Fruit fly (Drosophila melanogaster) whole organism, embryonic: ENCODE results near the gene CG31816.

Source experiments
- Atf3 ChIP-seq: fragments of 200-800 bp; sonication (Bioruptor generic); optimal IDR thresholded peaks from 3 replicates; lab custom pipeline; 2016; ENCODE audit warnings: missing biosample characterization, missing genetic modification characterization
- CG13287 ChIP-seq: fragments of 200-800 bp; sonication (Bioruptor generic); IDR thresholded peaks from 2 replicates; pipeline ENCODE4 v1.3.6; 2022; ENCODE audit warnings: missing biosample characterization, missing genetic modification characterization; ENCODE audit not compliant: partially characterized antibody
- CG13296 ChIP-seq: fragments of 200-800 bp; sonication (Bioruptor generic); optimal IDR thresholded peaks from 3 replicates; lab custom pipeline; 2018; ENCODE audit warnings: missing biosample characterization, mild to moderate bottlenecking, missing genetic modification characterization
- CG15514 ChIP-seq: fragments of 200-800 bp; sonication (Bioruptor generic); optimal IDR thresholded peaks from 3 replicates; lab custom pipeline; 2017; ENCODE audit warnings: missing biosample characterization, missing genetic modification characterization, mild to moderate bottlenecking, moderate library complexity, missing genetic modification reagents
- CG15601 ChIP-seq: fragments of 200-800 bp; sonication (Bioruptor generic); optimal IDR thresholded peaks from 3 replicates; lab custom pipeline; 2019; ENCODE audit warnings: missing biosample characterization, mild to moderate bottlenecking, missing genetic modification characterization, moderate library complexity
- CG17912 ChIP-seq: fragments of 200-800 bp; sonication (Bioruptor generic); optimal IDR thresholded peaks from 2 replicates; lab custom pipeline; 2018; ENCODE audit warnings: missing biosample characterization, mild to moderate bottlenecking, missing genetic modification characterization
- CG1792 ChIP-seq: fragments of 200-800 bp; sonication (Bioruptor generic); optimal IDR thresholded peaks from 2 replicates; lab custom pipeline; 2016; ENCODE audit warnings: missing biosample characterization, missing genetic modification characterization
- CG31365 ChIP-seq: fragments of 200-800 bp; sonication (Bioruptor generic); optimal IDR thresholded peaks from 2 replicates; lab custom pipeline; 2018; ENCODE audit warnings: missing biosample characterization, mild to moderate bottlenecking, missing genetic modification characterization
- CG3847 ChIP-seq: fragments of 200-800 bp; sonication (Bioruptor generic); IDR thresholded peaks from 2 replicates; pipeline ENCODE4 v1.3.6; 2022; ENCODE audit warnings: missing biosample characterization, missing genetic modification characterization
- CG5245 ChIP-seq: fragments of 200-800 bp; sonication (Bioruptor generic); optimal IDR thresholded peaks from 3 replicates; lab custom pipeline; 2016; ENCODE audit warnings: missing biosample characterization, missing genetic modification characterization
- CG6175 ChIP-seq: fragments of 200-800 bp; sonication (Bioruptor generic); IDR thresholded peaks from 3 replicates; pipeline ENCODE4 v1.3.6; 2022; ENCODE audit warnings: missing biosample characterization, missing genetic modification characterization
- CG6791 ChIP-seq: fragments of 200-800 bp; sonication (Bioruptor generic); IDR thresholded peaks from 3 replicates; pipeline ENCODE4 v1.3.6; 2022; ENCODE audit warnings: missing biosample characterization, missing genetic modification characterization; ENCODE audit not compliant: partially characterized antibody
- CG7372 ChIP-seq: fragments of 200-800 bp; sonication (Bioruptor generic); IDR thresholded peaks from 2 replicates; pipeline ENCODE4 v1.3.6; 2022; ENCODE audit warnings: missing biosample characterization, missing genetic modification characterization
- CG7928 ChIP-seq: fragments of 200-800 bp; sonication (Bioruptor generic); optimal IDR thresholded peaks from 2 replicates; lab custom pipeline; 2017; ENCODE audit warnings: missing biosample characterization, mild to moderate bottlenecking, missing genetic modification characterization
- CG7963 ChIP-seq: fragments of 200-800 bp; sonication (Bioruptor generic); IDR thresholded peaks from 3 replicates; pipeline ENCODE4 v1.3.6; 2022; ENCODE audit warnings: missing biosample characterization, missing genetic modification characterization; ENCODE audit not compliant: partially characterized antibody
- CG8924 ChIP-seq: fragments of 200-800 bp; optimal IDR thresholded peaks from 3 replicates; lab custom pipeline; 2019; ENCODE audit warnings: missing biosample characterization, mild to moderate bottlenecking, missing genetic modification characterization, moderate library complexity
- CrebB ChIP-seq: fragments of 200-800 bp; sonication (Bioruptor generic); optimal IDR thresholded peaks from 3 replicates; lab custom pipeline; 2018; ENCODE audit warnings: missing biosample characterization, mild to moderate bottlenecking, missing genetic modification characterization
- Doc3 ChIP-seq: fragments of 200-800 bp; sonication (Bioruptor generic); IDR thresholded peaks from 3 replicates; pipeline ENCODE4 v1.3.6; 2022; ENCODE audit warnings: missing biosample characterization, missing genetic modification characterization; ENCODE audit not compliant: partially characterized antibody
- Eip74EF ChIP-seq, 2 experiments: fragments of 200-800 bp in 1 of 2; fragments of >200 bp in 1 of 2; sonication (Bioruptor generic) in 1 of 2; optimal IDR thresholded peaks; 2 replicates each; lab custom pipeline; 2017 to 2019; ENCODE audit warnings: missing biosample characterization in 2 of 2, missing genetic modification characterization in 2 of 2, mild to moderate bottlenecking in 1 of 2, moderate library complexity in 1 of 2
- Fer1 ChIP-seq: fragments of 200-800 bp; sonication (Bioruptor generic); optimal IDR thresholded peaks from 2 replicates; lab custom pipeline; 2017; ENCODE audit warnings: missing biosample characterization, mild to moderate bottlenecking, missing genetic modification characterization
- HLH3B ChIP-seq: fragments of 200-800 bp; sonication (Bioruptor generic); IDR thresholded peaks from 2 replicates; pipeline ENCODE4 v1.3.6; 2022; ENCODE audit warnings: missing biosample characterization, missing genetic modification characterization
- Hr3 ChIP-seq: fragments of 200-800 bp; sonication (Bioruptor generic); optimal IDR thresholded peaks from 3 replicates; lab custom pipeline; 2016; ENCODE audit warnings: missing biosample characterization, missing genetic modification characterization
- Hr78 ChIP-seq, 2 experiments: fragments of 200-800 bp in 1 of 2; fragments of >200 bp in 1 of 2; sonication (Bioruptor generic) in 1 of 2; optimal IDR thresholded peaks; 2 replicates each; lab custom pipeline; 2017 to 2019; ENCODE audit warnings: missing biosample characterization in 2 of 2, missing genetic modification characterization in 2 of 2, mild to moderate bottlenecking in 1 of 2, moderate library complexity in 1 of 2
- Lim3 ChIP-seq: fragments of 200-800 bp; sonication (Bioruptor generic); IDR thresholded peaks from 2 replicates; pipeline ENCODE4 v1.3.6; 2022; ENCODE audit warnings: missing biosample characterization, missing genetic modification characterization
- Med ChIP-seq: fragments of 200-800 bp; sonication (Bioruptor generic); peaks from one replicate; lab custom pipeline; 2016; ENCODE audit warnings: missing biosample characterization, missing genetic modification characterization, mild to moderate bottlenecking, inconsistent platforms, moderate library complexity
- Opbp ChIP-seq: fragments of 200-800 bp; sonication (Bioruptor generic); IDR thresholded peaks from 3 replicates; pipeline ENCODE4 v1.3.6; 2022; ENCODE audit warnings: missing biosample characterization, missing genetic modification characterization; ENCODE audit not compliant: partially characterized antibody
- Trl ChIP-seq, 3 experiments: fragments of >200 bp in 2 of 3; fragments of 200-800 bp in 1 of 3; sonication (Bioruptor generic) in 1 of 3; optimal IDR thresholded peaks; 2 replicates in 1 of 3; 3 replicates in 2 of 3; lab custom pipeline; 2016 to 2017; ENCODE audit warnings: missing biosample characterization in 1 of 3, missing genetic modification characterization in 1 of 3
- cato ChIP-seq: fragments of 200-800 bp; sonication (Bioruptor generic); optimal IDR thresholded peaks from 2 replicates; lab custom pipeline; 2016; ENCODE audit warnings: missing biosample characterization, missing genetic modification characterization, borderline replicate concordance
- crc ChIP-seq: fragments of 200-800 bp; sonication (Bioruptor generic); optimal IDR thresholded peaks from 2 replicates; lab custom pipeline; 2016; ENCODE audit warnings: missing biosample characterization, missing genetic modification characterization
- dimm ChIP-seq: fragments of 200-800 bp; sonication (Bioruptor generic); IDR thresholded peaks from 2 replicates; pipeline ENCODE4 v1.3.6; 2022; ENCODE audit warnings: missing biosample characterization, missing genetic modification characterization
- dpn ChIP-seq, 2 experiments: fragments of 200-800 bp; sonication (Bioruptor generic); optimal IDR thresholded peaks; 3 replicates each; lab custom pipeline; 2016; ENCODE audit warnings: missing biosample characterization in 2 of 2, missing genetic modification characterization in 2 of 2
- ewg ChIP-seq: fragments of 200-800 bp; sonication (Bioruptor generic); optimal IDR thresholded peaks from 3 replicates; lab custom pipeline; 2017; ENCODE audit warnings: mild to moderate bottlenecking, missing biosample characterization, missing genetic modification reagents, missing genetic modification characterization
- fd64A ChIP-seq: fragments of 200-800 bp; sonication (Bioruptor generic); optimal IDR thresholded peaks from 3 replicates; lab custom pipeline; 2018; ENCODE audit warnings: missing biosample characterization, mild to moderate bottlenecking, missing genetic modification characterization
- fu2 ChIP-seq: fragments of 200-800 bp; sonication (Bioruptor generic); optimal IDR thresholded peaks from 2 replicates; lab custom pipeline; 2016; ENCODE audit warnings: missing biosample characterization, missing genetic modification characterization
- gce ChIP-seq: fragments of 200-800 bp; sonication (Bioruptor generic); IDR thresholded peaks from 3 replicates; pipeline ENCODE4 v1.3.6; 2022; ENCODE audit warnings: missing biosample characterization, missing genetic modification characterization
- gcm2 ChIP-seq: fragments of 200-800 bp; sonication (Bioruptor generic); optimal IDR thresholded peaks from 2 replicates; lab custom pipeline; 2016; ENCODE audit warnings: missing biosample characterization, missing genetic modification characterization
- grau ChIP-seq: fragments of 200-800 bp; optimal IDR thresholded peaks from 3 replicates; lab custom pipeline; 2019; ENCODE audit warnings: missing biosample characterization, mild to moderate bottlenecking, missing genetic modification characterization, moderate library complexity
- hbn ChIP-seq: fragments of 200-800 bp; sonication (Bioruptor generic); IDR thresholded peaks from 2 replicates; pipeline ENCODE4 v1.3.6; 2022; ENCODE audit warnings: missing biosample characterization, missing genetic modification characterization; ENCODE audit not compliant: partially characterized antibody
- kah ChIP-seq: fragments of 200-800 bp; sonication (Bioruptor generic); optimal IDR thresholded peaks from 2 replicates; lab custom pipeline; 2018; ENCODE audit warnings: missing biosample characterization, mild to moderate bottlenecking, missing genetic modification characterization
- klu ChIP-seq: fragments of 200-800 bp; sonication (Bioruptor generic); IDR thresholded peaks from 2 replicates; pipeline ENCODE4 v1.3.6; 2022; ENCODE audit warnings: missing biosample characterization, missing genetic modification characterization
- mirr ChIP-seq: fragments of 200-800 bp; sonication (Bioruptor generic); optimal IDR thresholded peaks from 3 replicates; lab custom pipeline; 2018; ENCODE audit warnings: missing biosample characterization, mild to moderate bottlenecking, missing genetic modification characterization
- nom ChIP-seq: fragments of 200-800 bp; sonication (Bioruptor generic); optimal IDR thresholded peaks from 2 replicates; lab custom pipeline; 2017; ENCODE audit warnings: missing biosample characterization, missing genetic modification characterization, mild to moderate bottlenecking, moderate library complexity, missing genetic modification reagents
- pb ChIP-seq: fragments of 200-800 bp; sonication (Bioruptor generic); optimal IDR thresholded peaks from 3 replicates; lab custom pipeline; 2016; ENCODE audit warnings: missing biosample characterization, missing genetic modification characterization
- phol ChIP-seq: fragments of 200-800 bp; sonication (Bioruptor generic); optimal IDR thresholded peaks from 3 replicates; lab custom pipeline; 2018; ENCODE audit warnings: missing biosample characterization, mild to moderate bottlenecking, missing genetic modification characterization, moderate library complexity
- pita ChIP-seq: fragments of 200-800 bp; sonication (Bioruptor generic); optimal IDR thresholded peaks from 2 replicates; lab custom pipeline; 2017; ENCODE audit warnings: missing biosample characterization, mild to moderate bottlenecking, missing genetic modification characterization
- sob ChIP-seq: fragments of 200-800 bp; sonication (Bioruptor generic); IDR thresholded peaks from 2 replicates; pipeline ENCODE4 v1.3.6; 2022; ENCODE audit warnings: missing biosample characterization, missing genetic modification characterization
- trem ChIP-seq: fragments of 200-800 bp; optimal IDR thresholded peaks from 3 replicates; lab custom pipeline; 2019; ENCODE audit warnings: missing biosample characterization, mild to moderate bottlenecking, missing genetic modification characterization, moderate library complexity
- usp ChIP-seq: fragments of >200 bp; optimal IDR thresholded peaks from 2 replicates; lab custom pipeline; 2017; ENCODE audit warnings: missing biosample characterization, missing genetic modification characterization
- wor ChIP-seq: fragments of 200-800 bp; sonication (Bioruptor generic); IDR thresholded peaks from 2 replicates; pipeline ENCODE4 v1.3.6; 2022; ENCODE audit warnings: missing biosample characterization, missing genetic modification characterization

The CG31816 gene

DNA sequence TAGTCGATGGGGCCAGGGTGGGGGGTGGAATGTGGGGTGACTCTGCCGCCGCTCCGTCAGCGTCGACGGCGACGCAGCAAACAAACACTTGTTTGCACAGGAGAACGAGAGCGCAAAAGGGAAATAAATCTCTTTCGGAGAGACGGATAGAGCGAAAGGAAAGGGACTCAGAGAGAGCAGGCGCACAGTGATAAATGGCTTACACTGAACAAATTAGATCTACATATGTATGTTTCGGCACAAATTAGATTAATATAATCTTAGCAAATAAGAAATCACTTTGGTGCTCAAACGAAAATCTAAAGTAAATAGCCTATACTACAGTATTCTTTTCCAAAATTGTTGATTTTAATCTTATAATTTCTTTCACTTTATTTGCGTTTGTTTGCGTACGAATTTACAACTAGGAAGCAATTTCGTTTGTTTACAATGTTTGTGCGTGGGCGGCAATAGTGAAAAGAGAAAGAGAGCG is 6.6 kb upstream of the CG31816 start (continued):
- TF ChIP-seq gce = peak; percentile 94
- TF ChIP-seq CG13296 (GFP tag; lab: Kevin White, UChicago) = peak; percentile 84
- peak; percentile 94 for TF ChIP-seq CG8924
- peak; percentile 91 for TF ChIP-seq kah (GFP tag; lab: Kevin White, UChicago)
- TF ChIP-seq cato (GFP tag; lab: Kevin White, UChicago) = peak; percentile 87
- TF ChIP-seq dpn (GFP tag; optimal IDR thresholded peaks at IDR 0.05; lab: Kevin White, UChicago) = peak; percentile 82 to 91
- TF ChIP-seq CG7963 = no peak
- TF ChIP-seq CG7372 = peak; percentile 86
- TF ChIP-seq trem (tag; lab: Kevin White, UChicago) = peak; percentile 94
- TF ChIP-seq CG31365 (tag; lab: Kevin White, UChicago) = peak; percentile 74
- no peak for TF ChIP-seq Opbp (GFP tag; lab: Robert Waterston, UW)
- no peak for TF ChIP-seq usp (GFP tag; lab: Kevin White, UChicago)
- TF ChIP-seq CG15601 (tag; lab: Kevin White, UChicago) = peak; percentile 92
- peak in 1 of 2 experiments; percentile 26 for TF ChIP-seq Hr78 (GFP tag; optimal IDR thresholded peaks at IDR 0.05; lab: Kevin White, UChicago)
- peak; percentile 89 for TF ChIP-seq crc (GFP tag; lab: Kevin White, UChicago)
- TF ChIP-seq phol (tag; lab: Kevin White, UChicago) = peak; percentile 93
- peak; percentile 69; the same call in 1 of the 2 replicates for TF ChIP-seq Lim3 (GFP tag; lab: Robert Waterston, UW)
- TF ChIP-seq CG13287 (GFP tag; lab: Robert Waterston, UW) = no peak
- TF ChIP-seq CG3847 (GFP tag; lab: Robert Waterston, UW) = peak; percentile 89
- peak; percentile 93 for TF ChIP-seq wor (GFP tag; lab: Robert Waterston, UW)
- no peak for TF ChIP-seq CG6791 (GFP tag; lab: Robert Waterston, UW)
- peak; percentile 79 for TF ChIP-seq gcm2
- peak; percentile 84 for TF ChIP-seq Atf3
- no peak for TF ChIP-seq CG17912 (GFP tag; lab: Kevin White, UChicago)
- peak; percentile 95 for TF ChIP-seq sob (GFP tag; lab: Robert Waterston, UW)
- TF ChIP-seq CG15514 (GFP tag; lab: Kevin White, UChicago) = peak; percentile 81
- peak; percentile 86 for TF ChIP-seq klu (GFP tag; lab: Robert Waterston, UW)
- TF ChIP-seq pita (GFP tag; lab: Kevin White, UChicago) = no peak
- peak; percentile 91 for TF ChIP-seq CG6175
- peak; percentile 75 to 85 for TF ChIP-seq Trl (optimal IDR thresholded peaks at IDR 0.05; lab: Kevin White, UChicago)
- peak; percentile 87 for TF ChIP-seq Trl (GFP tag; optimal IDR thresholded peaks at IDR 0.05; lab: Kevin White, UChicago)
- TF ChIP-seq CrebB (tag; lab: Kevin White, UChicago) = peak; percentile 88
- TF ChIP-seq fd64A = peak; percentile 82
- peak; percentile 62 for TF ChIP-seq CG5245 (GFP tag; lab: Kevin White, UChicago)
- peak; percentile 94 for TF ChIP-seq HLH3B (GFP tag; lab: Robert Waterston, UW)
- TF ChIP-seq CG7928 (GFP tag; lab: Kevin White, UChicago) = peak; percentile 48
- TF ChIP-seq nom = peak; percentile 71
- TF ChIP-seq Hr3 (GFP tag; lab: Kevin White, UChicago) = peak; percentile 86
- peak in 1 of 2 experiments; percentile 96 for TF ChIP-seq Eip74EF (GFP tag; optimal IDR thresholded peaks at IDR 0.05; lab: Kevin White, UChicago)
- peak; percentile 79 for TF ChIP-seq dimm
- TF ChIP-seq Doc3 (GFP tag; lab: Robert Waterston, UW) = no peak
- peak; percentile 65 for TF ChIP-seq pb (GFP tag; lab: Kevin White, UChicago)
- no peak for TF ChIP-seq hbn (GFP tag; lab: Robert Waterston, UW)
- TF ChIP-seq mirr (GFP tag; lab: Kevin White, UChicago) = peak; percentile 14
- TF ChIP-seq Fer1 (GFP tag; lab: Kevin White, UChicago) = peak; percentile 92
- peak; percentile 94 for TF ChIP-seq Med
- peak; percentile 81 for TF ChIP-seq fu2 (GFP tag; lab: Kevin White, UChicago)
- peak; percentile 67 for TF ChIP-seq CG1792 (GFP tag; lab: Kevin White, UChicago)
- TF ChIP-seq grau (tag; lab: Kevin White, UChicago) = peak; percentile 92
- TF ChIP-seq ewg (GFP tag; lab: Kevin White, UChicago) = peak; percentile 97
